Worm (Caenorhabditis elegans): ENCODE data around the gene C05G5.5.

Gene C05G5.5

ce11 chrX:14761021-14761420 lies at the start of gene C05G5.5:
Gene C05G5.5 (minus strand): TSS chrX:14761121.
- TF ChIP-seq flt-1 (GFP tag; IDR thresholded peaks at IDR 0.05) = no peak

- no peak for TF ChIP-seq scrt-1 (GFP tag; IDR thresholded peaks at IDR 0.05)
- TF ChIP-seq pes-1 (GFP tag; IDR thresholded peaks at IDR 0.05) = no peak
- TF ChIP-seq hmg-4 (GFP tag; optimal IDR thresholded peaks at IDR 0.05) = no peak
- no peak for TF ChIP-seq ama-1 (optimal IDR thresholded peaks at IDR 0.05)
- TF ChIP-seq hnd-1 (tag; optimal IDR thresholded peaks at IDR 0.05) = no peak
- TF ChIP-seq F13C5.2 (tag; optimal IDR thresholded peaks at IDR 0.05) = no peak
- no peak for TF ChIP-seq flt-1 (GFP tag; IDR thresholded peaks at IDR 0.05)
- TF ChIP-seq tbx-11 (GFP tag; IDR thresholded peaks at IDR 0.05) = no peak
- TF ChIP-seq hmbx-1 (tag; optimal IDR thresholded peaks at IDR 0.05) = no peak
- no peak for TF ChIP-seq ceh-13 (GFP tag; optimal IDR thresholded peaks at IDR 0.05)
- no peak for TF ChIP-seq B0310.2 (tag; optimal IDR thresholded peaks at IDR 0.05)
- no peak for TF ChIP-seq sea-1 (GFP tag; conservative IDR thresholded peaks at IDR 0.05)
- TF ChIP-seq tra-4 (tag; optimal IDR thresholded peaks at IDR 0.05) = no peak
- no peak for TF ChIP-seq ceh-36 (tag; optimal IDR thresholded peaks at IDR 0.05)
- TF ChIP-seq tbx-37 (GFP tag; conservative IDR thresholded peaks at IDR 0.05) = no peak
- no peak for TF ChIP-seq aly-1 (tag; optimal IDR thresholded peaks at IDR 0.05)
- TF ChIP-seq ets-7 (tag; optimal IDR thresholded peaks at IDR 0.05) = no peak
These were observed 49.8 kb upstream of the C05G5.5 start, which contains the start of gene atf-4 for ce11 chrX:14810718-14811117. Gene atf-4 (minus strand): TSS chrX:14810810.

DNA sequence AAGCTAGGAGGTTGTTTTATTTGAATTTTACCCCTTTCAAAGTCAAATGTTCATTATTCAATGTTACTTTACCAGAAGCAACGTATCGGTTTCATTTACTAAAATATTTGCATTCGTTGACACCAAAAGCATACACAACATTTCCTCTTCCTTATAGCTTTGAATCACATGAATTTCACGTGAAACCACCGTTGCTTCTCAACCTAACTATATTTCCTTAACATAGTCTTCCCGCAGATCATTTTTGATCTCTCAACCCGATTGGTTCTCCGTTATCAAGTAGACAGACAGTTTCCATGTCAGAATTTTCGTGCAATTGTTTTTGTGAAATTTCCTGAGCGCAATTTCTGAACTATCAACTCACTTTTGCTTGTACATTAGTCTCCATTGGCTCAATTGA lies 49.0 kb upstream of the C05G5.5 start:
- TF ChIP-seq scrt-1 (GFP tag; IDR thresholded peaks at IDR 0.05) (no peak), F13C5.2 (tag; optimal IDR thresholded peaks at IDR 0.05) (no peak), pes-1 (GFP tag; IDR thresholded peaks at IDR 0.05) (no peak), ceh-13 (GFP tag; optimal IDR thresholded peaks at IDR 0.05) (no peak), tbx-11 (GFP tag; IDR thresholded peaks at IDR 0.05) (no peak), aly-1 (tag; optimal IDR thresholded peaks at IDR 0.05) (no peak)

DNA sequence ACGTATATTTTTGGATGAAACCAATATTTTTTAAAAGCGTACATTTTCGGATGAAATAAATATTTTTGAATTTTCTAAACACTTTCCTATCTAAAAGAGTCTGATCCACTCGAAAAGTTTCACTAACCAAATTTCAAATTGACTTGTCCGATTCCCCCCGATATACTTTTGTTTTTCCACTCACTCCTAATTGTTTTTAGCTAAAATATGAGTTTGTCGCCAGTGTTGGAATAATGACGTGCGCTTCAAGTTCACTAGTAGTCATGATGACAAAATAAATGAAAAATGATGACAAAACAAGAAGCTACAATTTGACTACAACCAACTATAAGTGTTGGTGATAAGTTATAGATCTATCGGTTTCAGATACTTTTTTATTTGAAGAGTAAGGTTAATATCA lies 47.9 kb upstream of the C05G5.5 start:
- no peak for TF ChIP-seq ceh-36 (tag; optimal IDR thresholded peaks at IDR 0.05)
- TF ChIP-seq sea-1 (GFP tag; conservative IDR thresholded peaks at IDR 0.05) = no peak
- TF ChIP-seq ceh-13 (GFP tag; optimal IDR thresholded peaks at IDR 0.05) = no peak

ce11 chrX:14806936-14807335 lies 46.0 kb upstream of the C05G5.5 start, which contains the start of gene F42D1.4:
Gene F42D1.4 (plus strand): TSS chrX:14807236.
- TF ChIP-seq tbx-11 (GFP tag; IDR thresholded peaks at IDR 0.05) (no peak), ceh-36 (tag; optimal IDR thresholded peaks at IDR 0.05) (no peak), ceh-13 (GFP tag; optimal IDR thresholded peaks at IDR 0.05) (no peak), ets-7 (tag; optimal IDR thresholded peaks at IDR 0.05) (no peak), flt-1 (GFP tag; IDR thresholded peaks at IDR 0.05) (no peak), tbx-37 (GFP tag; conservative IDR thresholded peaks at IDR 0.05) (no peak), sea-1 (GFP tag; conservative IDR thresholded peaks at IDR 0.05) (no peak), pes-1 (GFP tag; IDR thresholded peaks at IDR 0.05) (no peak)

DNA sequence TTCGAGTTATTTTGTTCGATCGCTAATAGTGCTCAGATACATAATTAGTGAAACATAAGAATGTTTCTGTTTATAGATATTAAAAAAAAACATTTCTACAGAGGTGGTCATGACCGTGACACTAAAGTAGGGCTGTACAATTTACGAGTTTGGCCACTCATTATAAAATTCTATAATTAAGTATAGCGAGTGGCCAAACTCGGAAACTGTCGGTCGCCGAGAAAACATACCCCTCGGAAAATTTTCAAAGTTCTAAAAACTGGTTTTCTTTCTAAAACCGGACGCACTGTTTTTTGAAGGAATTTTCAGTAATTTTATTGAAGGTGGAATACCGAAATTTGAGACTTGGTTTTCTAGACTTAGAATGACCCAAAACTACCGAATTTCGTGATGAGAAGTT lies 44.8 kb upstream of the C05G5.5 start:
- TF ChIP-seq B0310.2 (tag; optimal IDR thresholded peaks at IDR 0.05) (no peak), F13C5.2 (tag; optimal IDR thresholded peaks at IDR 0.05) (no peak), ceh-36 (tag; optimal IDR thresholded peaks at IDR 0.05) (no peak), ceh-13 (GFP tag; optimal IDR thresholded peaks at IDR 0.05) (no peak), scrt-1 (GFP tag; IDR thresholded peaks at IDR 0.05) (no peak), flt-1 (GFP tag; IDR thresholded peaks at IDR 0.05) (no peak), sea-1 (GFP tag; conservative IDR thresholded peaks at IDR 0.05) (no peak), pes-1 (GFP tag; IDR thresholded peaks at IDR 0.05) (no peak), tbx-37 (GFP tag; conservative IDR thresholded peaks at IDR 0.05) (no peak), aly-1 (tag; optimal IDR thresholded peaks at IDR 0.05) (no peak), hmbx-1 (tag; optimal IDR thresholded peaks at IDR 0.05) (no peak)

- TF ChIP-seq flt-1 (GFP tag; IDR thresholded peaks at IDR 0.05) (peak; percentile 90), tbx-37 (GFP tag; conservative IDR thresholded peaks at IDR 0.05) (peak; percentile 88), F13C5.2 (tag; optimal IDR thresholded peaks at IDR 0.05) (peak; percentile 82), ets-7 (tag; optimal IDR thresholded peaks at IDR 0.05) (peak; percentile 59), aly-1 (tag; optimal IDR thresholded peaks at IDR 0.05) (peak; percentile 83), hmg-4 (GFP tag; optimal IDR thresholded peaks at IDR 0.05) (peak; percentile 90), B0310.2 (tag; optimal IDR thresholded peaks at IDR 0.05) (peak; percentile 79), ceh-36 (tag; optimal IDR thresholded peaks at IDR 0.05) (peak; percentile 84), pes-1 (GFP tag; IDR thresholded peaks at IDR 0.05) (peak; percentile 95), sea-1 (GFP tag; conservative IDR thresholded peaks at IDR 0.05) (peak; percentile 90), hmbx-1 (tag; optimal IDR thresholded peaks at IDR 0.05) (peak; percentile 76), scrt-1 (GFP tag; IDR thresholded peaks at IDR 0.05) (peak; percentile 91), hnd-1 (tag; optimal IDR thresholded peaks at IDR 0.05) (peak; percentile 68), tra-4 (tag; optimal IDR thresholded peaks at IDR 0.05) (peak; percentile 65), ceh-13 (GFP tag; optimal IDR thresholded peaks at IDR 0.05) (peak; percentile 92), tbx-11 (GFP tag; IDR thresholded peaks at IDR 0.05) (peak; percentile 86), ama-1 (optimal IDR thresholded peaks at IDR 0.05) (no peak)
These were observed 43.8 kb upstream of the C05G5.5 start for ce11 chrX:14804706-14805105.

ce11 chrX:14797405-14797804 lies 36.5 kb upstream of the C05G5.5 start:
- no peak for TF ChIP-seq hmbx-1 (tag; optimal IDR thresholded peaks at IDR 0.05)
- no peak for TF ChIP-seq B0310.2 (tag; optimal IDR thresholded peaks at IDR 0.05)
- TF ChIP-seq flt-1 (GFP tag; IDR thresholded peaks at IDR 0.05) = no peak
- TF ChIP-seq tbx-37 (GFP tag; conservative IDR thresholded peaks at IDR 0.05) = no peak
- no peak for TF ChIP-seq ceh-36 (tag; optimal IDR thresholded peaks at IDR 0.05)
- TF ChIP-seq tra-4 (tag; optimal IDR thresholded peaks at IDR 0.05) = no peak
- TF ChIP-seq F13C5.2 (tag; optimal IDR thresholded peaks at IDR 0.05) = no peak
- no peak for TF ChIP-seq pes-1 (GFP tag; IDR thresholded peaks at IDR 0.05)
- TF ChIP-seq aly-1 (tag; optimal IDR thresholded peaks at IDR 0.05) = no peak
- TF ChIP-seq scrt-1 (GFP tag; IDR thresholded peaks at IDR 0.05) = no peak
- TF ChIP-seq ets-7 (tag; optimal IDR thresholded peaks at IDR 0.05) = no peak
- TF ChIP-seq hmg-4 (GFP tag; optimal IDR thresholded peaks at IDR 0.05) = no peak
- TF ChIP-seq tbx-11 (GFP tag; IDR thresholded peaks at IDR 0.05) = no peak
- TF ChIP-seq ama-1 (optimal IDR thresholded peaks at IDR 0.05) = no peak

Data from whole organism, early embryonic.